Worm (Caenorhabditis elegans): ENCODE data around the gene T16G1.13.

DNA sequence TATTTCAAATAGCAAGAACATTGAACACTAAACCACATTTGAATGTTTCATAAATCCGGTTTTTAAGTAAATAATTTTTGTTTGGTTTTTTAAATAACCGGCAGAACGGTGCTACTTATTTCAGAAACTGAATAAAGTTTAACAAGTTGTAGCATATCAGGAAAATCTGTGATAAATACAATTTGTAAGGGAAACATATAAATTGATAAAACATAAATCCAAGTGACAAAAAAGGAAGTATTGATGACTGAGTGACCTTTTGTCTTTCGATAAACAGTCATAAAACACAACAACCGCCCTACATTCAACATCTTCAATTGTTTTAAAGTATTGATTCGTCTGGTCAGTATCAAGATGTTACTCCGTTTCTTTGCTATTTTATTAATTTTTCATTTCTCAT is 45.6 kb downstream of the T16G1.13 start, which contains the start of gene far-5:
- TF ChIP-seq zag-1 (tag; optimal IDR thresholded peaks at IDR 0.05) (no peak), fos-1 (tag; optimal IDR thresholded peaks at IDR 0.05) (no peak), snpc-4 (tag; optimal IDR thresholded peaks at IDR 0.05) (no peak), nhr-6 (tag; optimal IDR thresholded peaks at IDR 0.05) (no peak), unc-62 (GFP tag; optimal IDR thresholded peaks at IDR 0.05) (no peak), C34F6.9 (tag; optimal IDR thresholded peaks at IDR 0.05) (no peak), nhr-11 (tag; optimal IDR thresholded peaks at IDR 0.05) (no peak), nhr-12 (tag; optimal IDR thresholded peaks at IDR 0.05) (no peak), lsy-2 (tag; optimal IDR thresholded peaks at IDR 0.05) (no peak), alr-1 (tag; optimal IDR thresholded peaks at IDR 0.05) (no peak)
